Worm (Caenorhabditis elegans): ENCODE results near the gene srh-131.

The srh-131 gene

ce11 chrV:16965655-16966054 lies 39.6 kb upstream of the srh-131 start, which contains the start of gene efl-1 (continued):
- TF ChIP-seq sea-2 (GFP tag; optimal IDR thresholded peaks at IDR 0.05) (no peak), nhr-28 (tag; optimal IDR thresholded peaks at IDR 0.05) (no peak), nhr-43 (tag; optimal IDR thresholded peaks at IDR 0.05; ENCODE audit: poor library complexity, severe bottlenecking) (no peak), lin-39 (tag; optimal IDR thresholded peaks at IDR 0.05) (peak; percentile 92)

DNA sequence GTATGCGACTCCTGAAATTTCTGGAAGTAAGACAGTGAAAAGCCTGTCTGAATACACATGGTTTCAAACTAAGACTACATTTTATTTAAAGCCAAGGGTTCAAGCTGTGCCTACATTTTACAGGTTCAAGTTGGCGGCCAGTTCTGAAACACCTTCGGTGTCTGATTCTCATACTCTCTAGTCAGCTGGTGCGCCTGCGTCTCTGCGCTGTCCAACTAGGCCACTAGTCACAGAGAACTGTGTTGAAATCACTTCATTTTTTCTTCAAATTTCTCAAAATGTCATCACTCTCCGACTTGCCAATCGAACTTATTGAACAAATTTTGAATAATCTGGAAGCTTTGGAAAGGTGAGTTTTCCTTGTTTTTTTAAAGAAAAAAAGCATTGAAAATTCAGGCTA lies 38.7 kb upstream of the srh-131 start, which contains the start of gene fbxa-90:
fbxa-90 (plus strand) TSS at position 179 of the 400 bp plus-strand sequence.
- no peak for TF ChIP-seq mml-1 (tag; optimal IDR thresholded peaks at IDR 0.05)
- TF ChIP-seq sea-2 (GFP tag; optimal IDR thresholded peaks at IDR 0.05) = no peak
- TF ChIP-seq R02D3.7 (tag; optimal IDR thresholded peaks at IDR 0.05) = no peak
- TF ChIP-seq ceh-16 (tag; optimal IDR thresholded peaks at IDR 0.05) = no peak
- no peak for TF ChIP-seq eor-1 (tag; optimal IDR thresholded peaks at IDR 0.05)

ce11 chrV:16972134-16972533 lies 33.2 kb upstream of the srh-131 start, which contains the start of gene srh-119:
Gene srh-119 (plus strand): TSS chrV:16972434.
- TF ChIP-seq unc-62 (GFP tag; optimal IDR thresholded peaks at IDR 0.05) (no peak), snpc-4 (tag; optimal IDR thresholded peaks at IDR 0.05) (no peak), nhr-67 (tag; optimal IDR thresholded peaks at IDR 0.05) (no peak), nhr-43 (tag; optimal IDR thresholded peaks at IDR 0.05; ENCODE audit: poor library complexity, severe bottlenecking) (no peak), lsy-12 (tag; optimal IDR thresholded peaks at IDR 0.05) (no peak), lin-15B (tag; optimal IDR thresholded peaks at IDR 0.05) (no peak), nfya-1 (tag; optimal IDR thresholded peaks at IDR 0.05; ENCODE audit: insufficient read depth) (no peak), aly-2 (tag; optimal IDR thresholded peaks at IDR 0.05) (no peak), tbx-2 (tag; optimal IDR thresholded peaks at IDR 0.05) (no peak), eor-1 (tag; optimal IDR thresholded peaks at IDR 0.05) (no peak), pha-4 (tag; optimal IDR thresholded peaks at IDR 0.05) (no peak), nhr-11 (tag; optimal IDR thresholded peaks at IDR 0.05) (no peak), nhr-76 (tag; optimal IDR thresholded peaks at IDR 0.05) (no peak), mml-1 (tag; optimal IDR thresholded peaks at IDR 0.05) (no peak), nhr-12 (tag; optimal IDR thresholded peaks at IDR 0.05) (no peak), zag-1 (tag; optimal IDR thresholded peaks at IDR 0.05) (no peak), R02D3.7 (tag; optimal IDR thresholded peaks at IDR 0.05) (no peak), egl-5 (tag; optimal IDR thresholded peaks at IDR 0.05) (no peak), nhr-23 (tag; optimal IDR thresholded peaks at IDR 0.05) (no peak), hmg-11 (tag; optimal IDR thresholded peaks at IDR 0.05) (no peak)

- TF ChIP-seq lsy-12 (tag; optimal IDR thresholded peaks at IDR 0.05) (no peak), ceh-28 (tag; optimal IDR thresholded peaks at IDR 0.05) (no peak), nfya-1 (tag; optimal IDR thresholded peaks at IDR 0.05; ENCODE audit: insufficient read depth) (no peak), pqm-1 (tag; optimal IDR thresholded peaks at IDR 0.05) (no peak), egl-27 (tag; optimal IDR thresholded peaks at IDR 0.05) (no peak), elt-1 (tag; optimal IDR thresholded peaks at IDR 0.05) (no peak), unc-62 (GFP tag; optimal IDR thresholded peaks at IDR 0.05) (no peak), nhr-23 (tag; optimal IDR thresholded peaks at IDR 0.05) (no peak), snpc-4 (tag; optimal IDR thresholded peaks at IDR 0.05) (no peak), nhr-237 (tag; optimal IDR thresholded peaks at IDR 0.05) (no peak), sea-2 (GFP tag; optimal IDR thresholded peaks at IDR 0.05) (no peak), ama-1 (optimal IDR thresholded peaks at IDR 0.05) (no peak), jun-1 (tag; optimal IDR thresholded peaks at IDR 0.05) (no peak), nhr-25 (tag; optimal IDR thresholded peaks at IDR 0.05) (no peak), ztf-11 (tag; optimal IDR thresholded peaks at IDR 0.05) (no peak), tbx-2 (tag; optimal IDR thresholded peaks at IDR 0.05) (no peak), lin-15B (tag; optimal IDR thresholded peaks at IDR 0.05) (no peak), mdl-1 (tag; optimal IDR thresholded peaks at IDR 0.05) (no peak)
Measured at ce11 chrV:16973338-16973737, 32.0 kb upstream of the srh-131 start.

DNA sequence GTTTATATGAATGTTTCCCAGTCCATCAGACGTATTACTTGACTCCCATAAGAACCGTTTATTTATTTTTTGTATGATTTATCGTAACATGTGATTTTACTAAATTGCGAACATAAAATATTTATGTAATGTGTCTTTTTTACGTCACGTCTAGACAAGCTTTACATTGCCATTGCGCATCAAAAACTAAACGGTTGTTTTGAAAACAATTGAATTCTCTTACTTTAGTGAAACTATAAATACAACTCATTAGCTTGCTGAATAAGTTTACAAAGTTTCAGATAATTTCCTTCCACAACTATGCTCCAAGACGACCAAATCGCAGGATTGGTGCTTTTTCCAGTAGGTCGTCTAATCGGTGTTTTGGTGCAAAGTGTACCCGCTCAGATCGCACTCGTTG lies 30.4 kb upstream of the srh-131 start, which contains the start of gene srx-54:
srx-54 (plus strand) TSS at position 301 of the 400 bp plus-strand sequence.
- TF ChIP-seq egl-5 (tag; optimal IDR thresholded peaks at IDR 0.05) (no peak), sea-2 (GFP tag; optimal IDR thresholded peaks at IDR 0.05) (no peak), nhr-67 (tag; optimal IDR thresholded peaks at IDR 0.05) (no peak), pqm-1 (tag; optimal IDR thresholded peaks at IDR 0.05) (no peak), ceh-9 (tag; optimal IDR thresholded peaks at IDR 0.05) (no peak), nhr-76 (tag; optimal IDR thresholded peaks at IDR 0.05) (no peak), nhr-43 (tag; optimal IDR thresholded peaks at IDR 0.05; ENCODE audit: poor library complexity, severe bottlenecking) (no peak), fkh-10 (GFP tag; optimal IDR thresholded peaks at IDR 0.05) (no peak), nhr-12 (tag; optimal IDR thresholded peaks at IDR 0.05) (no peak), elt-1 (tag; optimal IDR thresholded peaks at IDR 0.05) (no peak), nhr-25 (tag; optimal IDR thresholded peaks at IDR 0.05) (no peak), eor-1 (tag; optimal IDR thresholded peaks at IDR 0.05) (no peak), nhr-28 (tag; optimal IDR thresholded peaks at IDR 0.05) (no peak), tbx-2 (tag; optimal IDR thresholded peaks at IDR 0.05) (no peak), nhr-77 (tag; optimal IDR thresholded peaks at IDR 0.05) (no peak), mdl-1 (tag; optimal IDR thresholded peaks at IDR 0.05) (no peak), ceh-16 (tag; optimal IDR thresholded peaks at IDR 0.05) (no peak), R02D3.7 (tag; optimal IDR thresholded peaks at IDR 0.05) (no peak), zag-1 (tag; optimal IDR thresholded peaks at IDR 0.05) (no peak)

All from whole organism, L3 larva.